Worm (Caenorhabditis elegans): ENCODE measurements around the gene srh-282.

DNA sequence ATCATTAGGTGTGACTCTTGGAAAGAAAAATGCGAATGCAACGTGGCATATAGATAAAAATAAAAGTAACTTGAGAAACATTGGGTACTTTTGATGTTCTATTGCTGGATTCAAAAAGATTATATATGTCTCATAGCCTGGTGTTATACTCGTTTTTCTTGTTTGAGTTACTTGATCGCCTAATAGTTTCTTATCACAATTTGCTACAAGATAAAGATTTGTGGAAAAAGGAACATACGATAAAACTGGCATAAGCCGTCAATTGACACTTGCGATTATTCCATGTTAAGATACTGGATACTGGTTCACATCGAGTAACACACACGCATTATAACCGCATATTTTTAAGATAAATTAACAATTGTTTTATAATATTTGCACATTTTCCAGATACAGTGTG, 20.7 kb downstream of the srh-282 start, which contains the start of gene grl-19:
- no peak for TF ChIP-seq med-1 (GFP tag; optimal IDR thresholded peaks at IDR 0.05; ENCODE audit: insufficient read depth)
- no peak for TF ChIP-seq klf-2 (GFP tag; conservative IDR thresholded peaks at IDR 0.05)
- TF ChIP-seq ref-1 (GFP tag; conservative IDR thresholded peaks at IDR 0.05), result no peak
